Worm (Caenorhabditis elegans): ENCODE results near the gene sre-43.

The sre-43 gene

ce11 chrII:13968979-13969378 lies at the start of gene sre-43:
Gene sre-43, minus strand, starts transcription at chrII:13969079.
- TF ChIP-seq unc-55 (GFP tag; optimal IDR thresholded peaks at IDR 0.05) (no peak), nhr-10 (tag; optimal IDR thresholded peaks at IDR 0.05) (no peak), lin-39 (tag; optimal IDR thresholded peaks at IDR 0.05) (no peak), nhr-129 (tag; optimal IDR thresholded peaks at IDR 0.05) (no peak), sem-4 (tag; optimal IDR thresholded peaks at IDR 0.05) (no peak), sma-3 (GFP tag; optimal IDR thresholded peaks at IDR 0.05) (no peak), nhr-77 (tag; optimal IDR thresholded peaks at IDR 0.05) (no peak), R02D3.7 (tag; optimal IDR thresholded peaks at IDR 0.05) (no peak)

- TF ChIP-seq elt-3 (tag; optimal IDR thresholded peaks at IDR 0.05) (no peak), skn-1 (tag; optimal IDR thresholded peaks at IDR 0.05) (no peak), nhr-23 (tag; optimal IDR thresholded peaks at IDR 0.05) (no peak), nhr-10 (tag; optimal IDR thresholded peaks at IDR 0.05) (peak; percentile 26), peb-1 (tag; optimal IDR thresholded peaks at IDR 0.05) (no peak), lin-11 (tag; optimal IDR thresholded peaks at IDR 0.05) (peak; percentile 63), gmeb-1 (tag; optimal IDR thresholded peaks at IDR 0.05) (peak; percentile 85), C34F6.9 (tag; optimal IDR thresholded peaks at IDR 0.05) (peak; percentile 44), lsy-2 (tag; optimal IDR thresholded peaks at IDR 0.05) (peak; percentile 66 to 77), nhr-11 (tag; optimal IDR thresholded peaks at IDR 0.05) (no peak), nhr-25 (tag; optimal IDR thresholded peaks at IDR 0.05) (peak; percentile 45), nhr-21 (tag; optimal IDR thresholded peaks at IDR 0.05) (peak; percentile 87), unc-62 (GFP tag; optimal IDR thresholded peaks at IDR 0.05) (no peak), Y55F3AM.14 (GFP tag; optimal IDR thresholded peaks at IDR 0.05) (peak; percentile 82), aly-2 (tag; optimal IDR thresholded peaks at IDR 0.05) (no peak), elt-1 (tag; optimal IDR thresholded peaks at IDR 0.05) (no peak), mdl-1 (tag; optimal IDR thresholded peaks at IDR 0.05) (peak; percentile 6 to 42), mbf-1 (tag; optimal IDR thresholded peaks at IDR 0.05) (no peak), alr-1 (tag; optimal IDR thresholded peaks at IDR 0.05) (no peak), ztf-11 (tag; optimal IDR thresholded peaks at IDR 0.05) (no peak), R02D3.7 (tag; optimal IDR thresholded peaks at IDR 0.05) (no peak), ztf-4 (tag; optimal IDR thresholded peaks at IDR 0.05) (peak; percentile 28), nhr-77 (tag; optimal IDR thresholded peaks at IDR 0.05) (peak; percentile 67), fos-1 (tag; optimal IDR thresholded peaks at IDR 0.05) (peak; percentile 33), nhr-12 (tag; optimal IDR thresholded peaks at IDR 0.05) (no peak), ztf-1 (GFP tag; conservative IDR thresholded peaks at IDR 0.05) (0 out of 2 replicates have a peak, but pooled peaks have one; percentile 80), crh-2 (tag; optimal IDR thresholded peaks at IDR 0.05) (peak; percentile 85), ama-1 (optimal IDR thresholded peaks at IDR 0.05) (peak; percentile 99), nhr-6 (tag; optimal IDR thresholded peaks at IDR 0.05) (no peak), sem-4 (tag; optimal IDR thresholded peaks at IDR 0.05) (no peak), lin-13 (GFP tag; optimal IDR thresholded peaks at IDR 0.05) (peak; percentile 82), F13H6.1 (tag; optimal IDR thresholded peaks at IDR 0.05) (peak; percentile 77), zag-1 (tag; optimal IDR thresholded peaks at IDR 0.05) (no peak), snpc-4 (tag; optimal IDR thresholded peaks at IDR 0.05) (peak; percentile 99), mab-5 (tag; optimal IDR thresholded peaks at IDR 0.05) (no peak), ZK546.5 (tag; optimal IDR thresholded peaks at IDR 0.05) (no peak), dmd-4 (tag; optimal IDR thresholded peaks at IDR 0.05) (no peak), lin-39 (tag; optimal IDR thresholded peaks at IDR 0.05) (no peak), ceh-16 (tag; optimal IDR thresholded peaks at IDR 0.05) (peak; percentile 80), blmp-1 (tag; optimal IDR thresholded peaks at IDR 0.05; ENCODE audit: insufficient read depth) (no peak), egl-27 (tag; optimal IDR thresholded peaks at IDR 0.05) (peak; percentile 40), nhr-237 (tag; optimal IDR thresholded peaks at IDR 0.05) (no peak), sma-9 (GFP tag; optimal IDR thresholded peaks at IDR 0.05) (peak; percentile 78), sma-9 (tag; optimal IDR thresholded peaks at IDR 0.05) (no peak), unc-55 (GFP tag; optimal IDR thresholded peaks at IDR 0.05) (peak; percentile 53), unc-39 (tag; optimal IDR thresholded peaks at IDR 0.05) (no peak), ceh-82 (tag; optimal IDR thresholded peaks at IDR 0.05) (no peak), sma-3 (GFP tag; optimal IDR thresholded peaks at IDR 0.05) (peak; percentile 96), nhr-129 (tag; optimal IDR thresholded peaks at IDR 0.05) (peak; percentile 46)
These were observed 49.3 kb upstream of the sre-43 start for ce11 chrII:14018192-14018591.
